Fruit fly (Drosophila melanogaster) whole organism, prepupa: ENCODE results near the gene CG17139.

Experiments used
- CG11762 ChIP-seq: fragments of 200-800 bp; sonication (Bioruptor generic); optimal IDR thresholded peaks from 3 replicates; lab custom pipeline; 2016; ENCODE audit warnings: missing biosample characterization, missing genetic modification characterization; ENCODE audit not compliant: insufficient read depth
- CG16779 ChIP-seq: fragments of 200-800 bp; sonication (Bioruptor generic); optimal IDR thresholded peaks from 3 replicates; lab custom pipeline; 2017; ENCODE audit warnings: missing biosample characterization, mild to moderate bottlenecking, missing genetic modification characterization
- fkh ChIP-seq: fragments of 200-800 bp; sonication (Bioruptor generic); optimal IDR thresholded peaks from 3 replicates; lab custom pipeline; 2017; ENCODE audit warnings: missing biosample characterization, mild to moderate bottlenecking, missing genetic modification characterization, moderate library complexity

Gene CG17139

dm6 chr2L:10794032-10794431, 51.4 kb downstream of the CG17139 start (continued):
- TF ChIP-seq CG16779 (no peak), CG11762 (GFP tag; lab: Kevin White, UChicago) (no peak), fkh (GFP tag; lab: Kevin White, UChicago) (no peak)
